Fruit fly (Drosophila melanogaster) whole organism, adult: ENCODE measurements around the gene vari.
A peak's percentile ranks its signal among the peaks of the same experiment; 100 is the strongest.

ENCODE experiments used
- CG1620 ChIP-seq: fragments of 200-800 bp; sonication (Bioruptor generic); optimal IDR thresholded peaks from 2 replicates; lab custom pipeline; 2016; ENCODE audit warnings: missing biosample characterization, missing genetic modification characterization
- CG33017 ChIP-seq: fragments of 200-800 bp; sonication (Bioruptor generic); optimal IDR thresholded peaks from 2 replicates; lab custom pipeline; 2018; ENCODE audit warnings: missing biosample characterization, mild to moderate bottlenecking, missing genetic modification characterization, moderate library complexity
- CG5204 ChIP-seq: fragments of 200-800 bp; sonication (Bioruptor generic); optimal IDR thresholded peaks from 2 replicates; lab custom pipeline; 2016; ENCODE audit warnings: missing biosample characterization, missing genetic modification characterization
- CG7045 ChIP-seq: fragments of 200-800 bp; sonication (Bioruptor generic); optimal IDR thresholded peaks from 2 replicates; lab custom pipeline; 2017; ENCODE audit warnings: missing biosample characterization, mild to moderate bottlenecking, missing genetic modification characterization
- Clk ChIP-seq: fragments of 200-800 bp; sonication (Bioruptor generic); optimal IDR thresholded peaks from 2 replicates; lab custom pipeline; 2017; ENCODE audit warnings: missing biosample characterization, missing genetic modification characterization
- Crg-1 ChIP-seq: fragments of 200-800 bp; sonication (Bioruptor generic); optimal IDR thresholded peaks from 2 replicates; lab custom pipeline; 2016; ENCODE audit warnings: missing biosample characterization, missing genetic modification characterization
- Hr96 ChIP-seq: fragments of 200-800 bp; sonication (Bioruptor generic); optimal IDR thresholded peaks from 2 replicates; lab custom pipeline; 2016; ENCODE audit warnings: missing biosample characterization, missing genetic modification characterization
- Mnt ChIP-seq: fragments of 200-800 bp; sonication (Bioruptor generic); optimal IDR thresholded peaks from 2 replicates; lab custom pipeline; 2016; ENCODE audit warnings: missing biosample characterization, mild to moderate bottlenecking, missing genetic modification characterization
- bab1 ChIP-seq: fragments of 200-800 bp; sonication (Bioruptor generic); optimal IDR thresholded peaks from 3 replicates; lab custom pipeline; 2019; ENCODE audit warnings: missing biosample characterization, mild to moderate bottlenecking, missing genetic modification characterization, moderate library complexity
- cic ChIP-seq: fragments of 200-800 bp; sonication (Bioruptor generic); optimal IDR thresholded peaks from 2 replicates; lab custom pipeline; 2017; ENCODE audit warnings: missing biosample characterization, mild to moderate bottlenecking, missing genetic modification characterization, moderate library complexity
- cnc ChIP-seq, 2 experiments: fragments of >200 bp; optimal IDR thresholded peaks; 2 replicates each; lab custom pipeline; 2017
- ovo ChIP-seq: fragments of 200-800 bp; sonication (Bioruptor generic); optimal IDR thresholded peaks from 2 replicates; lab custom pipeline; 2016; ENCODE audit warnings: missing biosample characterization, missing genetic modification characterization
- tj ChIP-seq: fragments of 200-800 bp; sonication (Bioruptor generic); optimal IDR thresholded peaks from 3 replicates; lab custom pipeline; 2017; ENCODE audit warnings: missing biosample characterization, mild to moderate bottlenecking, missing genetic modification characterization, moderate library complexity
- toe ChIP-seq: fragments of 200-800 bp; sonication (Bioruptor generic); optimal IDR thresholded peaks from 2 replicates; lab custom pipeline; 2016; ENCODE audit warnings: missing biosample characterization, missing genetic modification characterization

DNA sequence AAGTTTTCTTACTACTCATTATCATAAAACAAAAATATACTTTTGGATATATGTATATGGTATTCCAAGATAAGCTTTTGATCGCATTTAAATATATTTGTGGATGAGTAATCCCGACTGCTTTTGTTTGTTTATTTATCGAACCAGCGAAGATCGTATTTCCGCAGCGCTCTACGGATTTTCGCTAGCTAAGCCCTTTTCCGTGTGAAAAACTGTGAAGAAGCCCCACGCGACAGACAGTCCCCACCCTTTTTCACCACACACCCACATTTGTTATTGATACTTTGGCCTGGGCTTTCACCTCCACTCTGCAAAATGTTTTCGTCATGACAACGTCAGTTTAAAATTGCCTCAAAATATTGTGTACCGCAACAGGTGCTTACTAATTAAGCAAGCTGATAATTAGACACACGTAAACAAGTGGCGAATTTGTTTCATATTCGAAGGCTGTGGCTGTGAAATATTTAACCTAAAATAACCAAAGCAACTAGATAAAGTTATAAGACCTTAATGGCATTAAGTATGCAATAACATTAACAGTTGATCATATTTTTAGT is 3.8 kb downstream of the vari start:
- TF ChIP-seq Hr96 (GFP tag; lab: Kevin White, UChicago) (no peak), CG33017 (tag; lab: Kevin White, UChicago) (no peak), cnc (optimal IDR thresholded peaks at IDR 0.05; lab: Kevin White, UChicago) (no peak), toe (GFP tag; lab: Kevin White, UChicago) (no peak), Clk (GFP tag; lab: Kevin White, UChicago) (no peak), Mnt (peak; percentile 6), CG7045 (GFP tag; lab: Kevin White, UChicago) (no peak), cic (GFP tag; lab: Kevin White, UChicago) (no peak), tj (GFP tag; lab: Kevin White, UChicago) (peak; percentile 95), bab1 (GFP tag; lab: Kevin White, UChicago) (no peak), CG1620 (GFP tag; lab: Kevin White, UChicago) (no peak), Crg-1 (GFP tag; lab: Kevin White, UChicago) (no peak), ovo (no peak), CG5204 (GFP tag; lab: Kevin White, UChicago) (no peak)
